Fruit fly (Drosophila melanogaster) whole organism, adult: ENCODE measurements around the gene CG43680.

ENCODE experiments used
- CG11617 ChIP-seq: fragments of 200-800 bp; sonication (Bioruptor generic); optimal IDR thresholded peaks from 2 replicates; lab custom pipeline; 2017; ENCODE audit warnings: mild to moderate bottlenecking, missing biosample characterization, missing genetic modification reagents, missing genetic modification characterization
- CG14711 ChIP-seq: fragments of 200-800 bp; sonication (Bioruptor generic); optimal IDR thresholded peaks from 2 replicates; lab custom pipeline; 2018; ENCODE audit warnings: missing biosample characterization, mild to moderate bottlenecking, missing genetic modification characterization, moderate library complexity
- CG1620 ChIP-seq: fragments of 200-800 bp; sonication (Bioruptor generic); optimal IDR thresholded peaks from 2 replicates; lab custom pipeline; 2016; ENCODE audit warnings: missing biosample characterization, missing genetic modification characterization
- Clk ChIP-seq: fragments of 200-800 bp; sonication (Bioruptor generic); optimal IDR thresholded peaks from 2 replicates; lab custom pipeline; 2017; ENCODE audit warnings: missing biosample characterization, missing genetic modification characterization
- Hr96 ChIP-seq: fragments of 200-800 bp; sonication (Bioruptor generic); optimal IDR thresholded peaks from 2 replicates; lab custom pipeline; 2016; ENCODE audit warnings: missing biosample characterization, missing genetic modification characterization
- bab1 ChIP-seq: fragments of 200-800 bp; sonication (Bioruptor generic); optimal IDR thresholded peaks from 3 replicates; lab custom pipeline; 2019; ENCODE audit warnings: missing biosample characterization, mild to moderate bottlenecking, missing genetic modification characterization, moderate library complexity
- cic ChIP-seq: fragments of 200-800 bp; sonication (Bioruptor generic); optimal IDR thresholded peaks from 2 replicates; lab custom pipeline; 2017; ENCODE audit warnings: missing biosample characterization, mild to moderate bottlenecking, missing genetic modification characterization, moderate library complexity
- kay ChIP-seq: fragments of 200-800 bp; sonication (Bioruptor generic); peaks from one replicate; lab custom pipeline; 2016; ENCODE audit warnings: missing biosample characterization, missing genetic modification characterization, borderline replicate concordance
- tj ChIP-seq: fragments of 200-800 bp; sonication (Bioruptor generic); optimal IDR thresholded peaks from 3 replicates; lab custom pipeline; 2017; ENCODE audit warnings: missing biosample characterization, mild to moderate bottlenecking, missing genetic modification characterization, moderate library complexity

DNA sequence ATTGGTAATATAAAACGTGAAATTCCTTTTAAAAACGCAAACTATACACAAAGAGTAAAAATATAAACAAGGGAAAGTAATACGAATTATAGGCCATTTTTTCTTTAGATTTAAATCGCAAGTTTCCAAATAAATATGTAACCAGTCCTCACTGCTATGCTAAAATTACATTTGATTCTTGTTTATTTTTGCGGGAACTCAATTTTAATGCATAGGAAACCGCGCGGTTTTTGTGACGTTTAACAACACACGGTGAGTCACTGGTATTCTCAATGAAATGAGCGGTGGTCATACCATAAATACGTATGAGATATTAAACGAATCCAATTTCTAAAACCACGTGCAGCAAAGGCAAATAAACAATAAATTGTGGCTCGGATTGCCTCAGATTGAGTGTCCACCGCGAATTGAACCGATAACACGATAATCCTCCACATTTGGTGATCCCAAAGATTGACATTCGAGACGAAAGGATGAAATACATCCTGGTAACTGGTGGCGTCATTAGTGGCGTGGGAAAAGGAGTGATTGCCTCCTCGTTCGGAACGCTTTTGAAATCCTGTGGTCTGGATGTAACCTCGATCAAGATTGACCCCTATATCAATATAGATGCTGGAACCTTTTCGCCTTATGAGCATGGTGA, 44.8 kb upstream of the CG43680 start, which contains the start of gene Ctps:
- TF ChIP-seq Clk (GFP tag; lab: Kevin White, UChicago) (no peak), CG11617 (GFP tag; lab: Kevin White, UChicago) (no peak), bab1 (peak; percentile 51), kay (GFP tag; lab: Kevin White, UChicago) (peak; percentile 95), tj (GFP tag; lab: Kevin White, UChicago) (no peak), CG14711 (tag; lab: Kevin White, UChicago) (no peak), CG1620 (no peak), cic (GFP tag; lab: Kevin White, UChicago) (no peak), Hr96 (no peak)
